Worm (Caenorhabditis elegans): Measurements from ENCODE around the gene str-131.

ce11 chrV:8104473-8104872 lies 23.0 kb upstream of the str-131 start, which contains the start of gene srlf-16:
- no peak for TF ChIP-seq nhr-77 (tag; optimal IDR thresholded peaks at IDR 0.05)
- TF ChIP-seq blmp-1 (tag; optimal IDR thresholded peaks at IDR 0.05; ENCODE audit: insufficient read depth): no peak
- TF ChIP-seq ama-1 (optimal IDR thresholded peaks at IDR 0.05): no peak
- TF ChIP-seq ceh-82 (tag; optimal IDR thresholded peaks at IDR 0.05): no peak
- no peak for TF ChIP-seq zag-1 (tag; optimal IDR thresholded peaks at IDR 0.05)
- TF ChIP-seq C34F6.9 (tag; optimal IDR thresholded peaks at IDR 0.05): no peak
- TF ChIP-seq ztf-1 (GFP tag; conservative IDR thresholded peaks at IDR 0.05): no peak
- no peak for TF ChIP-seq aly-2 (tag; optimal IDR thresholded peaks at IDR 0.05)
- no peak for TF ChIP-seq mdl-1 (tag; optimal IDR thresholded peaks at IDR 0.05)
- no peak for TF ChIP-seq unc-39 (tag; optimal IDR thresholded peaks at IDR 0.05)
- no peak for TF ChIP-seq ztf-11 (tag; optimal IDR thresholded peaks at IDR 0.05)

All from whole organism, L2 larva.